Fruit fly (Drosophila melanogaster) whole organism, embryonic: ENCODE measurements around the gene Pop5.
A peak's percentile ranks its signal among the peaks of the same experiment; 100 is the strongest.

Experiments used
- CG10147 ChIP-seq: fragments of 200-800 bp; sonication (Bioruptor generic); optimal IDR thresholded peaks from 2 replicates; lab custom pipeline; 2019; ENCODE audit warnings: missing biosample characterization, mild to moderate bottlenecking, missing genetic modification characterization, moderate library complexity
- CG12299 ChIP-seq: fragments of 200-800 bp; sonication (Bioruptor generic); optimal IDR thresholded peaks from 2 replicates; lab custom pipeline; 2018; ENCODE audit warnings: missing biosample characterization, mild to moderate bottlenecking, missing genetic modification characterization
- CG1233 ChIP-seq: fragments of 200-800 bp; sonication (Bioruptor generic); optimal IDR thresholded peaks from 4 replicates; lab custom pipeline; 2018; ENCODE audit warnings: missing biosample characterization, mild to moderate bottlenecking, missing genetic modification characterization
- CG12391 ChIP-seq: fragments of 200-800 bp; sonication (Bioruptor generic); optimal IDR thresholded peaks from 3 replicates; lab custom pipeline; 2018; ENCODE audit warnings: missing biosample characterization, mild to moderate bottlenecking, missing genetic modification characterization, moderate library complexity
- CG13424 ChIP-seq: fragments of 200-800 bp; sonication (Bioruptor generic); optimal IDR thresholded peaks from 2 replicates; lab custom pipeline; 2019; ENCODE audit warnings: missing biosample characterization, mild to moderate bottlenecking, missing genetic modification characterization, moderate library complexity
- CG13624 ChIP-seq: fragments of 200-800 bp; sonication (Bioruptor generic); optimal IDR thresholded peaks from 2 replicates; lab custom pipeline; 2016; ENCODE audit warnings: missing biosample characterization, missing genetic modification characterization
- CG13894 ChIP-seq: fragments of 200-800 bp; sonication (Bioruptor generic); optimal IDR thresholded peaks from 3 replicates; lab custom pipeline; 2018; ENCODE audit warnings: missing biosample characterization, mild to moderate bottlenecking, missing genetic modification characterization, moderate library complexity
- CG15514 ChIP-seq: fragments of 200-800 bp; sonication (Bioruptor generic); optimal IDR thresholded peaks from 3 replicates; lab custom pipeline; 2017; ENCODE audit warnings: missing biosample characterization, missing genetic modification characterization, mild to moderate bottlenecking, moderate library complexity, missing genetic modification reagents
- CG18011 ChIP-seq: fragments of 200-800 bp; sonication (Bioruptor generic); optimal IDR thresholded peaks from 2 replicates; lab custom pipeline; 2017; ENCODE audit warnings: missing biosample characterization, missing genetic modification characterization, mild to moderate bottlenecking, moderate library complexity, missing genotype
- CG30431 ChIP-seq: fragments of 200-800 bp; sonication (Bioruptor generic); optimal IDR thresholded peaks from 2 replicates; lab custom pipeline; 2017; ENCODE audit warnings: missing biosample characterization, missing genetic modification characterization
- CG4328 ChIP-seq: fragments of 200-800 bp; sonication (Bioruptor generic); optimal IDR thresholded peaks from 3 replicates; lab custom pipeline; 2017; ENCODE audit warnings: missing biosample characterization, missing genetic modification reagents, missing genetic modification characterization
- CG8388 ChIP-seq: fragments of 200-800 bp; sonication (Bioruptor generic); optimal IDR thresholded peaks from 2 replicates; lab custom pipeline; 2019; ENCODE audit warnings: missing biosample characterization, mild to moderate bottlenecking, missing genetic modification characterization, moderate library complexity
- CG9817 ChIP-seq: fragments of 200-800 bp; sonication (Bioruptor generic); optimal IDR thresholded peaks from 2 replicates; lab custom pipeline; 2018; ENCODE audit warnings: missing biosample characterization, mild to moderate bottlenecking, missing genetic modification characterization, moderate library complexity
- D19B ChIP-seq: fragments of 200-800 bp; sonication (Bioruptor generic); optimal IDR thresholded peaks from 2 replicates; lab custom pipeline; 2017; ENCODE audit warnings: missing biosample characterization, mild to moderate bottlenecking, missing genetic modification characterization
- Dad ChIP-seq: fragments of 200-800 bp; sonication (Bioruptor generic); optimal IDR thresholded peaks from 3 replicates; lab custom pipeline; 2016; ENCODE audit warnings: missing biosample characterization, missing genetic modification characterization
- Dip3 ChIP-seq: fragments of 200-800 bp; sonication (Bioruptor generic); optimal IDR thresholded peaks from 3 replicates; lab custom pipeline; 2016; ENCODE audit warnings: missing biosample characterization, missing genetic modification characterization
- Doc3 ChIP-seq: fragments of 200-800 bp; sonication (Bioruptor generic); IDR thresholded peaks from 3 replicates; pipeline ENCODE4 v1.3.6; 2022; ENCODE audit warnings: missing biosample characterization, missing genetic modification characterization; ENCODE audit not compliant: partially characterized antibody
- Hmx ChIP-seq: fragments of 200-800 bp; sonication (Bioruptor generic); optimal IDR thresholded peaks from 2 replicates; lab custom pipeline; 2016; ENCODE audit warnings: missing biosample characterization, missing genetic modification characterization
- Hr78 ChIP-seq, 2 experiments: fragments of 200-800 bp in 1 of 2; fragments of >200 bp in 1 of 2; sonication (Bioruptor generic) in 1 of 2; optimal IDR thresholded peaks; 2 replicates each; lab custom pipeline; 2017 to 2019; ENCODE audit warnings: missing biosample characterization in 2 of 2, missing genetic modification characterization in 2 of 2, mild to moderate bottlenecking in 1 of 2, moderate library complexity in 1 of 2
- MTF-1 ChIP-seq: fragments of 200-800 bp; sonication (Bioruptor generic); optimal IDR thresholded peaks from 2 replicates; lab custom pipeline; 2018; ENCODE audit warnings: missing biosample characterization, mild to moderate bottlenecking, missing genetic modification characterization, borderline replicate concordance
- NK7.1 ChIP-seq: fragments of 200-800 bp; sonication (Bioruptor generic); optimal IDR thresholded peaks from 3 replicates; lab custom pipeline; 2016; ENCODE audit warnings: missing biosample characterization, missing genetic modification characterization
- Nf-YC ChIP-seq: fragments of 200-800 bp; optimal IDR thresholded peaks from 3 replicates; lab custom pipeline; 2019; ENCODE audit warnings: missing biosample characterization, mild to moderate bottlenecking, missing genetic modification characterization, moderate library complexity
- Optix ChIP-seq: fragments of 200-800 bp; sonication (Bioruptor generic); IDR thresholded peaks from 3 replicates; pipeline ENCODE4 v1.3.6; 2022; ENCODE audit warnings: missing biosample characterization, missing genetic modification characterization
- Sin3A ChIP-seq: fragments of >200 bp; optimal IDR thresholded peaks from 2 replicates; lab custom pipeline; 2018
- Sox100B ChIP-seq: fragments of 200-800 bp; sonication (Bioruptor generic); optimal IDR thresholded peaks from 3 replicates; lab custom pipeline; 2018; ENCODE audit warnings: missing biosample characterization, mild to moderate bottlenecking, missing genetic modification characterization
- ase ChIP-seq: fragments of 200-800 bp; sonication (Bioruptor generic); IDR thresholded peaks from 3 replicates; pipeline ENCODE4 v1.3.6; 2022; ENCODE audit warnings: missing biosample characterization, missing genetic modification characterization
- ato ChIP-seq: fragments of 200-800 bp; sonication (Bioruptor generic); IDR thresholded peaks from 2 replicates; pipeline ENCODE4 v1.3.6; 2022; ENCODE audit warnings: missing biosample characterization, missing genetic modification characterization; ENCODE audit not compliant: partially characterized antibody
- bowl ChIP-seq: fragments of 200-800 bp; sonication (Bioruptor generic); IDR thresholded peaks from 2 replicates; pipeline ENCODE4 v1.3.6; 2022; ENCODE audit warnings: missing biosample characterization, missing genetic modification characterization
- chm ChIP-seq: fragments of 200-800 bp; sonication (Bioruptor generic); IDR thresholded peaks from 2 replicates; pipeline ENCODE4 v1.3.6; 2022; ENCODE audit warnings: missing biosample characterization, missing genetic modification characterization
- corto ChIP-seq: fragments of 200-800 bp; sonication (Bioruptor generic); optimal IDR thresholded peaks from 2 replicates; lab custom pipeline; 2016; ENCODE audit warnings: missing biosample characterization, mild to moderate bottlenecking, missing genetic modification characterization, moderate library complexity
- ftz-f1 ChIP-seq: fragments of 200-800 bp; sonication (Bioruptor generic); optimal IDR thresholded peaks from 2 replicates; lab custom pipeline; 2016; ENCODE audit warnings: missing biosample characterization, missing genetic modification characterization
- gce ChIP-seq: fragments of 200-800 bp; sonication (Bioruptor generic); IDR thresholded peaks from 3 replicates; pipeline ENCODE4 v1.3.6; 2022; ENCODE audit warnings: missing biosample characterization, missing genetic modification characterization
- gcm ChIP-seq: fragments of 200-800 bp; sonication (Bioruptor generic); optimal IDR thresholded peaks from 2 replicates; lab custom pipeline; 2019; ENCODE audit warnings: missing biosample characterization, mild to moderate bottlenecking, missing genetic modification characterization, moderate library complexity
- hbn ChIP-seq: fragments of 200-800 bp; sonication (Bioruptor generic); IDR thresholded peaks from 2 replicates; pipeline ENCODE4 v1.3.6; 2022; ENCODE audit warnings: missing biosample characterization, missing genetic modification characterization; ENCODE audit not compliant: partially characterized antibody
- hth ChIP-seq: fragments of >200 bp; optimal IDR thresholded peaks from 2 replicates; lab custom pipeline; 2017; ENCODE audit warnings: inconsistent platforms
- jigr1 ChIP-seq: fragments of 200-800 bp; sonication (Bioruptor generic); IDR thresholded peaks from 3 replicates; pipeline ENCODE4 v1.3.6; 2022; ENCODE audit warnings: missing biosample characterization, missing genetic modification characterization
- maf-S ChIP-seq: fragments of 200-800 bp; sonication (Bioruptor generic); optimal IDR thresholded peaks from 2 replicates; lab custom pipeline; 2016; ENCODE audit warnings: missing biosample characterization, missing genetic modification characterization
- nerfin-1 ChIP-seq: fragments of 200-800 bp; sonication (Bioruptor generic); optimal IDR thresholded peaks from 3 replicates; lab custom pipeline; 2019; ENCODE audit warnings: missing biosample characterization, mild to moderate bottlenecking, missing genetic modification characterization, moderate library complexity
- odd ChIP-seq: fragments of 200-800 bp; sonication (Bioruptor generic); optimal IDR thresholded peaks from 2 replicates; lab custom pipeline; 2017; ENCODE audit warnings: missing biosample characterization, mild to moderate bottlenecking, missing genetic modification characterization
- otp ChIP-seq: fragments of 200-800 bp; sonication (Bioruptor generic); IDR thresholded peaks from 3 replicates; pipeline ENCODE4, ENCODE4 v1.3.6; 2022; ENCODE audit warnings: missing biosample characterization, missing genetic modification characterization
- pan ChIP-seq, 4 experiments: fragments of >200 bp in 3 of 4; fragments of 200-800 bp in 1 of 4; sonication (Bioruptor generic) in 1 of 4; optimal IDR thresholded peaks in 3 of 4; IDR thresholded peaks in 1 of 4; 2 replicates each; pipeline versions ENCODE4 v1.3.6 to Lab custom; 2017 to 2022; ENCODE audit warnings: missing biosample characterization in 2 of 4, missing genetic modification characterization in 2 of 4, mixed read lengths in 1 of 4
- row ChIP-seq: fragments of 200-800 bp; sonication (Bioruptor generic); IDR thresholded peaks from 3 replicates; pipeline ENCODE4 v1.3.6; 2022; ENCODE audit warnings: missing biosample characterization, missing genetic modification characterization
- sens ChIP-seq: fragments of 200-800 bp; sonication (Bioruptor generic); peaks from one replicate; lab custom pipeline; 2016; ENCODE audit warnings: missing biosample characterization, missing genetic modification characterization
- sim ChIP-seq: fragments of 200-800 bp; sonication (Bioruptor generic); IDR thresholded peaks from 2 replicates; pipeline ENCODE4 v1.3.6; 2022; ENCODE audit warnings: missing biosample characterization, missing genetic modification characterization
- sr ChIP-seq: fragments of 200-800 bp; sonication (Bioruptor generic); IDR thresholded peaks from 3 replicates; pipeline ENCODE4 v1.3.6; 2022; ENCODE audit warnings: missing biosample characterization, missing genetic modification characterization
- sug ChIP-seq: fragments of 200-800 bp; optimal IDR thresholded peaks from 2 replicates; lab custom pipeline; 2019; ENCODE audit warnings: missing biosample characterization, mild to moderate bottlenecking, missing genetic modification characterization, moderate library complexity
- tio ChIP-seq: fragments of 200-800 bp; sonication (Bioruptor generic); optimal IDR thresholded peaks from 2 replicates; lab custom pipeline; 2017; ENCODE audit warnings: missing biosample characterization, missing genetic modification characterization, inconsistent platforms
- tll ChIP-seq, 2 experiments: fragments of 200-800 bp in 1 of 2; fragments of >200 bp in 1 of 2; sonication (Bioruptor generic) in 1 of 2; optimal IDR thresholded peaks; 2 replicates each; lab custom pipeline; 2017 to 2019; ENCODE audit warnings: missing biosample characterization in 2 of 2, missing genetic modification characterization in 2 of 2, mild to moderate bottlenecking in 1 of 2, moderate library complexity in 1 of 2
- vnd ChIP-seq: fragments of 200-800 bp; sonication (Bioruptor generic); IDR thresholded peaks from 3 replicates; pipeline ENCODE4 v1.3.6; 2022; ENCODE audit warnings: missing biosample characterization, missing genetic modification characterization; ENCODE audit not compliant: partially characterized antibody
- wek ChIP-seq: fragments of 200-800 bp; sonication (Bioruptor generic); optimal IDR thresholded peaks from 3 replicates; lab custom pipeline; 2018; ENCODE audit warnings: missing biosample characterization, mild to moderate bottlenecking, missing genetic modification characterization, moderate library complexity

Gene Pop5

dm6 chr3L:17049912-17050345 is 5.1 kb upstream of the Pop5 start (continued):
- TF ChIP-seq ftz-f1 (GFP tag; lab: Kevin White, UChicago) (no peak), sim (GFP tag; lab: Robert Waterston, UW) (no peak), gcm (GFP tag; lab: Kevin White, UChicago) (no peak), Hmx (GFP tag; lab: Kevin White, UChicago) (no peak), vnd (GFP tag; lab: Robert Waterston, UW) (no peak), CG13624 (GFP tag; lab: Kevin White, UChicago) (no peak), CG12391 (tag; lab: Kevin White, UChicago) (no peak), sug (tag; lab: Kevin White, UChicago) (peak; percentile 85), Doc3 (GFP tag; lab: Robert Waterston, UW) (no peak), CG30431 (GFP tag; lab: Kevin White, UChicago) (no peak), CG9817 (tag; lab: Kevin White, UChicago) (no peak), corto (GFP tag; lab: Kevin White, UChicago) (peak; percentile 36), CG18011 (no peak), sr (GFP tag; lab: Robert Waterston, UW) (no peak), CG10147 (GFP tag; lab: Kevin White, UChicago) (no peak), MTF-1 (GFP tag; lab: Kevin White, UChicago) (no peak), Dip3 (GFP tag; lab: Kevin White, UChicago) (no peak), gce (GFP tag; lab: Robert Waterston, UW) (no peak), NK7.1 (GFP tag; lab: Kevin White, UChicago) (no peak), tio (GFP tag; lab: Kevin White, UChicago) (no peak), pan (optimal IDR thresholded peaks at IDR 0.05; lab: Kevin White, UChicago) (no peak), pan (GFP tag; optimal IDR thresholded peaks at IDR 0.05 in 1 of 2, IDR thresholded peaks at IDR 0.05 in 1 of 2) (peak in 1 of 2 experiments; percentile 27), Nf-YC (tag; lab: Kevin White, UChicago) (peak; percentile 35), Optix (GFP tag; lab: Robert Waterston, UW) (no peak), D19B (no peak), CG8388 (GFP tag; lab: Kevin White, UChicago) (no peak), Dad (GFP tag; lab: Kevin White, UChicago) (no peak), Sin3A (lab: Kevin White, UChicago) (no peak), odd (no peak), hbn (no peak), hth (no peak), row (no peak; the same call in 2 of the 3 replicates), wek (GFP tag; lab: Kevin White, UChicago) (no peak), jigr1 (GFP tag; lab: Robert Waterston, UW) (no peak), CG4328 (GFP tag; lab: Kevin White, UChicago) (peak; percentile 3), bowl (GFP tag; lab: Robert Waterston, UW) (no peak), ase (no peak), sens (GFP tag; lab: Kevin White, UChicago) (peak; percentile 28), Hr78 (GFP tag; optimal IDR thresholded peaks at IDR 0.05; lab: Kevin White, UChicago) (peak in 1 of 2 experiments; percentile 61), ato (GFP tag; lab: Robert Waterston, UW) (no peak), CG12299 (tag; lab: Kevin White, UChicago) (no peak), maf-S (GFP tag; lab: Kevin White, UChicago) (no peak), chm (GFP tag; lab: Robert Waterston, UW) (no peak), nerfin-1 (tag; lab: Kevin White, UChicago) (no peak), Sox100B (GFP tag; lab: Kevin White, UChicago) (no peak), CG13894 (peak; percentile 28), otp (no peak), CG15514 (GFP tag; lab: Kevin White, UChicago) (no peak), CG1233 (no peak), CG13424 (tag; lab: Kevin White, UChicago) (no peak), tll (GFP tag; optimal IDR thresholded peaks at IDR 0.05; lab: Kevin White, UChicago) (no peak)
